Fruit fly (Drosophila melanogaster): Measurements from ENCODE around the gene CG3598.

The CG3598 gene

dm6 chrX:2947545-2948072 is 10.8 kb downstream of the CG3598 start, which contains the start of gene CG3603 (continued):
- TF ChIP-seq esn (GFP tag; optimal IDR thresholded peaks at IDR 0.05) (peak; percentile 48), CG3032 (tag; optimal IDR thresholded peaks at IDR 0.05) (peak; percentile 53), topi (GFP tag; optimal IDR thresholded peaks at IDR 0.05) (peak; percentile 60), pdm3 (GFP tag; optimal IDR thresholded peaks at IDR 0.05) (peak; percentile 46), Eip75B (GFP tag; optimal IDR thresholded peaks at IDR 0.05) (peak; percentile 53), Hr39 (GFP tag; optimal IDR thresholded peaks at IDR 0.05) (peak; percentile 17), CG6808 (GFP tag; optimal IDR thresholded peaks at IDR 0.05) (peak; percentile 81), Eip93F (GFP tag; optimal IDR thresholded peaks at IDR 0.05) (peak; percentile 72), Met (GFP tag; optimal IDR thresholded peaks at IDR 0.05) (peak; percentile 71), CG1621 (tag; optimal IDR thresholded peaks at IDR 0.05) (peak; percentile 57), OdsH (GFP tag; optimal IDR thresholded peaks at IDR 0.05) (peak; percentile 45), Sox102F (GFP tag; optimal IDR thresholded peaks at IDR 0.05) (peak; percentile 51), net (GFP tag; optimal IDR thresholded peaks at IDR 0.05) (peak; percentile 83), CG3919 (GFP tag; optimal IDR thresholded peaks at IDR 0.05) (peak; percentile 68), Ets96B (tag; optimal IDR thresholded peaks at IDR 0.05) (peak; percentile 55), CG8319 (GFP tag; optimal IDR thresholded peaks at IDR 0.05) (peak; percentile 72), CG6163 (GFP tag; IDR thresholded peaks at IDR 0.05) (peak; percentile 73; the same call in 2 of the 3 replicates), dsx (GFP tag; optimal IDR thresholded peaks at IDR 0.05; ENCODE audit: poor library complexity, severe bottlenecking) (peak; percentile 13), cyc (GFP tag; optimal IDR thresholded peaks at IDR 0.05) (peak; percentile 35), CG7368 (GFP tag; optimal IDR thresholded peaks at IDR 0.05) (peak; percentile 71), Sox14 (GFP tag; optimal IDR thresholded peaks at IDR 0.05) (peak; percentile 42)

dm6 chrX:2949114-2949513 is 12.3 kb downstream of the CG3598 start:
- TF ChIP-seq CG7368 (GFP tag; optimal IDR thresholded peaks at IDR 0.05): no peak
- TF ChIP-seq CG11902 (GFP tag; optimal IDR thresholded peaks at IDR 0.05): no peak
- TF ChIP-seq dsx (GFP tag; optimal IDR thresholded peaks at IDR 0.05; ENCODE audit: poor library complexity, severe bottlenecking): peak; percentile 32
- TF ChIP-seq Eip78C (GFP tag): peak; percentile 29

DNA sequence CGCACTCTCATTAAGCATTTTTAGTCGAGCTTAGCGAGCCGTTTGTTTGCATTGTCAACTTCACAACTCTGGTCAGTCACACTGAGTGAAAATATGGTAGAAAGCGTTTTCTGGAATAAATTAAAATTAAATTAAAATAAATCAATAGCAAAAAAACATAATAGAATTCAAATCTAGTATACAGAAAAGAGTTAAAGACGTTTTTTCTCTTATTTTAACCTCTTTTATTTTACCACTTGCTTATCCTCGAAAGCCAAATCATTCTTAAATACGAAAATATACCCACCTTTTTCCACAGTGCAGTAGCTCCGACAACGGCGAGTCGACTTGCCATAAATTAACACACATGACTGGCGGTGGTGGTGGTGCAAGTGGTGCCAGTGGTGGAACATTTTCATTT is 14.8 kb downstream of the CG3598 start:
- TF ChIP-seq svp (GFP tag) (peak; percentile 71), Eip78C (GFP tag) (peak; percentile 82), Smox (GFP tag; optimal IDR thresholded peaks at IDR 0.05) (peak; percentile 14), CG10631 (GFP tag; optimal IDR thresholded peaks at IDR 0.05) (peak; percentile 0), Ets21C (GFP tag; optimal IDR thresholded peaks at IDR 0.05) (peak; percentile 0), salr (GFP tag; optimal IDR thresholded peaks at IDR 0.05) (no peak), CG11294 (GFP tag; IDR thresholded peaks at IDR 0.05) (no peak), esn (GFP tag; optimal IDR thresholded peaks at IDR 0.05) (peak; percentile 40), CG31627 (GFP tag; optimal IDR thresholded peaks at IDR 0.05) (peak; percentile 21), lz (GFP tag; optimal IDR thresholded peaks at IDR 0.05) (peak; percentile 2), achi (GFP tag; optimal IDR thresholded peaks at IDR 0.05) (peak; percentile 12), CG8632 (GFP tag; optimal IDR thresholded peaks at IDR 0.05) (peak; percentile 3), topi (GFP tag; optimal IDR thresholded peaks at IDR 0.05) (peak; percentile 22), OdsH (GFP tag; optimal IDR thresholded peaks at IDR 0.05) (peak; percentile 40), ss (GFP tag; optimal IDR thresholded peaks at IDR 0.05) (peak in 1 of 2 experiments; percentile 9), cyc (GFP tag; optimal IDR thresholded peaks at IDR 0.05) (peak; percentile 9), CG1621 (tag; optimal IDR thresholded peaks at IDR 0.05) (no peak), CG15336 (GFP tag; IDR thresholded peaks at IDR 0.05) (0 out of 2 replicates have a peak, but pooled peaks have one; percentile 24), acj6 (GFP tag; optimal IDR thresholded peaks at IDR 0.05) (peak; percentile 9), Sox14 (GFP tag; optimal IDR thresholded peaks at IDR 0.05) (no peak), CG32006 (GFP tag; optimal IDR thresholded peaks at IDR 0.05) (peak; percentile 42), Met (GFP tag; optimal IDR thresholded peaks at IDR 0.05) (peak; percentile 6), Eip75B (GFP tag; optimal IDR thresholded peaks at IDR 0.05) (no peak), CG10669 (GFP tag; optimal IDR thresholded peaks at IDR 0.05) (peak; percentile 9), fkh (GFP tag; optimal IDR thresholded peaks at IDR 0.05) (no peak), CG16779 (tag; optimal IDR thresholded peaks at IDR 0.05) (no peak), CG8119 (GFP tag; IDR thresholded peaks at IDR 0.05) (peak; percentile 47; the same call in 1 of the 3 replicates), dac (GFP tag; optimal IDR thresholded peaks at IDR 0.05) (no peak), Hr4 (GFP tag; optimal IDR thresholded peaks at IDR 0.05) (peak; percentile 18), CG9139 (GFP tag; optimal IDR thresholded peaks at IDR 0.05) (no peak), CG7368 (GFP tag; optimal IDR thresholded peaks at IDR 0.05) (no peak), CG6808 (GFP tag; optimal IDR thresholded peaks at IDR 0.05) (no peak)
